Fruit fly (Drosophila melanogaster) whole organism, wandering third instar larva: ENCODE data around the gene betaGlu.

ENCODE experiments used
- Abd-B ChIP-seq: fragments of >200 bp; optimal IDR thresholded peaks from 2 replicates; lab custom pipeline; 2017; ENCODE audit warnings: missing biosample characterization, missing genetic modification characterization
- CG32264 ChIP-seq: fragments of 200-800 bp; sonication (Bioruptor generic); optimal IDR thresholded peaks from 2 replicates; lab custom pipeline; 2016; ENCODE audit warnings: missing biosample characterization, missing genetic modification characterization
- CG9705 ChIP-seq: fragments of 200-800 bp; sonication (Bioruptor generic); optimal IDR thresholded peaks from 2 replicates; lab custom pipeline; 2018; ENCODE audit warnings: missing biosample characterization, mild to moderate bottlenecking, missing genetic modification characterization
- CrebA ChIP-seq: fragments of 200-800 bp; sonication (Bioruptor generic); optimal IDR thresholded peaks from 2 replicates; lab custom pipeline; 2016; ENCODE audit warnings: missing biosample characterization, mild to moderate bottlenecking, missing genetic modification characterization, borderline replicate concordance
- Dif ChIP-seq: fragments of 200-275, 200-300 bp; sonication (Bioruptor generic); optimal IDR thresholded peaks from 2 replicates; lab custom pipeline; 2018; ENCODE audit warnings: missing biosample characterization, missing genetic modification characterization; ENCODE audit not compliant: partially characterized antibody
- HLH106 ChIP-seq: fragments of 200-800 bp; optimal IDR thresholded peaks from 3 replicates; lab custom pipeline; 2019; ENCODE audit warnings: missing biosample characterization, mild to moderate bottlenecking, missing genetic modification characterization, moderate library complexity
- Hnf4 ChIP-seq: fragments of 200-800 bp; sonication (Bioruptor generic); optimal IDR thresholded peaks from 2 replicates; lab custom pipeline; 2016; ENCODE audit warnings: missing biosample characterization, mild to moderate bottlenecking, missing genetic modification characterization
- Hr78 ChIP-seq: fragments of >200 bp; optimal IDR thresholded peaks from 2 replicates; lab custom pipeline; 2017; ENCODE audit warnings: missing biosample characterization, missing genetic modification characterization
- Hr83 ChIP-seq: fragments of 200-300 bp; sonication (Bioruptor generic); optimal IDR thresholded peaks from 2 replicates; lab custom pipeline; 2016; ENCODE audit warnings: missing biosample characterization, mild to moderate bottlenecking, missing genetic modification characterization, moderate library complexity; ENCODE audit not compliant: poor library complexity, severe bottlenecking
- Jra ChIP-seq: sonication (Bioruptor generic); optimal IDR thresholded peaks from 2 replicates; lab custom pipeline; 2016; ENCODE audit warnings: missing biosample characterization, missing genetic modification characterization
- Mio ChIP-seq: sonication (Bioruptor generic); optimal IDR thresholded peaks from 2 replicates; lab custom pipeline; 2016; ENCODE audit warnings: missing biosample characterization, missing genetic modification characterization
- Myc ChIP-seq: fragments of >200 bp; optimal IDR thresholded peaks from 2 replicates; lab custom pipeline; 2017
- N ChIP-seq: fragments of >200 bp; optimal IDR thresholded peaks from 2 replicates; lab custom pipeline; 2018; ENCODE audit warnings: missing biosample characterization, missing external identifiers, missing genetic modification characterization
- Sp1 ChIP-seq: fragments of 200-800 bp; sonication (Bioruptor generic); optimal IDR thresholded peaks from 3 replicates; lab custom pipeline; 2019; ENCODE audit warnings: missing biosample characterization, mild to moderate bottlenecking, missing genetic modification characterization, moderate library complexity
- Vsx2 ChIP-seq: fragments of 200-300, 225-300 bp; sonication (Bioruptor generic); optimal IDR thresholded peaks from 2 replicates; lab custom pipeline; 2018; ENCODE audit warnings: missing biosample characterization, missing genetic modification characterization; ENCODE audit not compliant: partially characterized antibody
- br ChIP-seq: fragments of 200-800 bp; sonication (Bioruptor generic); optimal IDR thresholded peaks from 2 replicates; lab custom pipeline; 2016; ENCODE audit warnings: missing biosample characterization, missing genetic modification characterization
- dl ChIP-seq, 2 experiments: fragments of 175-275, 200-275 bp in 1 of 2; fragments of 200-275 bp in 1 of 2; sonication (Bioruptor generic); optimal IDR thresholded peaks; lab custom pipeline; 2018; ENCODE audit warnings: mild to moderate bottlenecking in 2 of 2, missing biosample characterization in 2 of 2, missing genetic modification characterization in 2 of 2, moderate library complexity in 2 of 2; ENCODE audit not compliant: partially characterized antibody in 2 of 2, insufficient read depth in 1 of 2
- dmrt93B ChIP-seq: fragments of 200-800 bp; sonication (Bioruptor generic); optimal IDR thresholded peaks from 2 replicates; lab custom pipeline; 2018; ENCODE audit warnings: missing biosample characterization, mild to moderate bottlenecking, missing genetic modification characterization
- ey ChIP-seq: fragments of 200-800 bp; sonication (Bioruptor generic); optimal IDR thresholded peaks from 2 replicates; lab custom pipeline; 2016; ENCODE audit warnings: missing biosample characterization, missing genetic modification characterization
- foxo ChIP-seq, 2 experiments: fragments of 200-800 bp; sonication (Bioruptor generic); optimal IDR thresholded peaks; 2 replicates in 1 of 2; 3 replicates in 1 of 2; lab custom pipeline; 2016 to 2017; ENCODE audit warnings: missing biosample characterization in 2 of 2, missing genetic modification characterization in 2 of 2
- fru ChIP-seq: fragments of 200-800 bp; sonication (Bioruptor generic); optimal IDR thresholded peaks from 3 replicates; lab custom pipeline; 2016; ENCODE audit warnings: missing biosample characterization, mild to moderate bottlenecking, missing genetic modification characterization
- h ChIP-seq: fragments of 200-800 bp; sonication (Bioruptor generic); optimal IDR thresholded peaks from 3 replicates; lab custom pipeline; 2016; ENCODE audit warnings: missing biosample characterization, mild to moderate bottlenecking, missing genetic modification characterization
- jim ChIP-seq: fragments of 175-275, 200-325 bp; sonication (Bioruptor generic); optimal IDR thresholded peaks from 2 replicates; lab custom pipeline; 2016; ENCODE audit warnings: missing biosample characterization, mild to moderate bottlenecking, missing genetic modification characterization
- lola ChIP-seq: fragments of >200 bp; optimal IDR thresholded peaks from 2 replicates; lab custom pipeline; 2017; ENCODE audit warnings: missing biosample characterization, missing genetic modification characterization
- pan ChIP-seq: fragments of >200 bp; optimal IDR thresholded peaks from 2 replicates; lab custom pipeline; 2017
- psq ChIP-seq: fragments of 200-800 bp; sonication (Bioruptor generic); optimal IDR thresholded peaks from 3 replicates; lab custom pipeline; 2017; ENCODE audit warnings: missing biosample characterization, mild to moderate bottlenecking, missing genetic modification characterization, moderate library complexity
- rgr ChIP-seq: fragments of 200-800 bp; sonication (Bioruptor generic); optimal IDR thresholded peaks from 3 replicates; lab custom pipeline; 2016; ENCODE audit warnings: missing biosample characterization, mild to moderate bottlenecking, missing genetic modification characterization
- sage ChIP-seq: fragments of 200-800 bp; sonication (Bioruptor generic); optimal IDR thresholded peaks from 2 replicates; lab custom pipeline; 2016; ENCODE audit warnings: missing biosample characterization, mild to moderate bottlenecking, missing genetic modification characterization
- sv ChIP-seq: fragments of 200-800 bp; sonication (Bioruptor generic); optimal IDR thresholded peaks from 3 replicates; lab custom pipeline; 2016; ENCODE audit warnings: missing biosample characterization, missing genetic modification characterization
- tai ChIP-seq: sonication (Bioruptor generic); optimal IDR thresholded peaks from 2 replicates; lab custom pipeline; 2016; ENCODE audit warnings: missing biosample characterization, missing genetic modification characterization
- usp ChIP-seq: fragments of >200 bp; optimal IDR thresholded peaks from 2 replicates; lab custom pipeline; 2017; ENCODE audit warnings: missing biosample characterization, missing genetic modification characterization
- woc ChIP-seq: sonication (Bioruptor generic); optimal IDR thresholded peaks from 2 replicates; lab custom pipeline; 2016; ENCODE audit warnings: missing biosample characterization, mild to moderate bottlenecking, missing genetic modification characterization

betaGlu gene

DNA sequence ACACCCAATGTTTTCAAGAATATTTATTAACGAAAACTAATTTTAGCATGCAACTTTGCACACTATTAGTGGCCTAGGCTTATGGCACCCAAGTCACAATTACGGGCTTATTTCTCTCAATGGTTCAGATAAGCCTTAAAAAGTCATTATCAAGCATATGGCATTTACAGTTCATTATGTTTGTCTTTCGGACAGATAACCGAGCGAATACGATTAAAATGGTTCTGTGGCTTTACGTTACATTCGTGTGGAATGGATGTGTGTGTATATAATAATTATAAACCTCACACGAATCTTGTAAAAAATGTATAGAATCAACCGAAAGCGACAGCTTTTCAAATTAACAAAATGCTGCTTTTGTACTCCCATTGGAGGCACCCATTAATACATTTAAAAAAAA, 36.9 kb upstream of the betaGlu start:
- TF ChIP-seq psq (no peak), sage (GFP tag; lab: Kevin White, UChicago) (peak; percentile 15), usp (GFP tag; lab: Kevin White, UChicago) (no peak)

dm6 chr3R:31805228-31805738, 33.6 kb upstream of the betaGlu start, which contains the start of the genes CG42233 and CG1971:
CG42233 (minus strand) TSS chr3R:31805278.
CG1971 (plus strand) TSS chr3R:31805468.
- TF ChIP-seq h (GFP tag; lab: Kevin White, UChicago) (no peak), rgr (no peak), HLH106 (tag; lab: Kevin White, UChicago) (no peak), Abd-B (GFP tag; lab: Kevin White, UChicago) (no peak), Hr83 (GFP tag; lab: Kevin White, UChicago) (peak; percentile 25), Vsx2 (no peak), foxo (GFP tag; optimal IDR thresholded peaks at IDR 0.05; lab: Kevin White, UChicago) (peak in 1 of 2 experiments; percentile 63), woc (GFP tag; lab: Kevin White, UChicago) (peak; percentile 18), jim (no peak), sage (GFP tag; lab: Kevin White, UChicago) (no peak), CG9705 (GFP tag; lab: Kevin White, UChicago) (no peak), CrebA (GFP tag; lab: Kevin White, UChicago) (no peak)

dm6 chr3R:31800663-31801062, 29.0 kb upstream of the betaGlu start, which contains the start of gene Ir100a:
Ir100a (plus strand) TSS chr3R:31800963.
- TF ChIP-seq Mio (no peak), br (GFP tag; lab: Kevin White, UChicago) (no peak), foxo (GFP tag; optimal IDR thresholded peaks at IDR 0.05; lab: Kevin White, UChicago) (no peak), tai (no peak), Hr78 (GFP tag; lab: Kevin White, UChicago) (no peak), Jra (GFP tag; lab: Kevin White, UChicago) (no peak), dmrt93B (GFP tag; lab: Kevin White, UChicago) (no peak), Sp1 (no peak), fru (GFP tag; lab: Kevin White, UChicago) (no peak), pan (lab: Kevin White, UChicago) (no peak), usp (GFP tag; lab: Kevin White, UChicago) (no peak), Dif (GFP tag; lab: Kevin White, UChicago) (no peak), Myc (lab: Kevin White, UChicago) (no peak), CG32264 (GFP tag; lab: Kevin White, UChicago) (no peak), rgr (no peak)
- TF ChIP-seq, all 38 proteins: peak for 0

- no peak for TF ChIP-seq dmrt93B (GFP tag; lab: Kevin White, UChicago)
- TF ChIP-seq Abd-B (GFP tag; lab: Kevin White, UChicago): no peak
- TF ChIP-seq Myc (lab: Kevin White, UChicago): no peak
- no peak for TF ChIP-seq ey (GFP tag; lab: Kevin White, UChicago)
- TF ChIP-seq Hr83 (GFP tag; lab: Kevin White, UChicago): no peak
- no peak for TF ChIP-seq sv (GFP tag; lab: Kevin White, UChicago)
- TF ChIP-seq dl (GFP tag; optimal IDR thresholded peaks at IDR 0.05; lab: Kevin White, UChicago; ENCODE audit: insufficient read depth in 1 of 2, partially characterized antibody in 2 of 2): peak in 1 of 2 experiments; percentile 14
- TF ChIP-seq fru (GFP tag; lab: Kevin White, UChicago): no peak
- TF ChIP-seq N: peak; percentile 30
- no peak for TF ChIP-seq rgr
- TF ChIP-seq HLH106 (tag; lab: Kevin White, UChicago): no peak
- TF ChIP-seq lola: no peak
- TF ChIP-seq CG9705 (GFP tag; lab: Kevin White, UChicago): no peak
- TF ChIP-seq Vsx2: no peak
- TF ChIP-seq CrebA (GFP tag; lab: Kevin White, UChicago): no peak
- TF ChIP-seq pan (lab: Kevin White, UChicago): no peak
- peak; percentile 13 for TF ChIP-seq CG32264 (GFP tag; lab: Kevin White, UChicago)
- TF ChIP-seq Hnf4 (GFP tag; lab: Kevin White, UChicago): no peak
- TF ChIP-seq Mio: no peak
Measured at dm6 chr3R:31794457-31794856, 22.8 kb upstream of the betaGlu start.
